Worm (Caenorhabditis elegans): ENCODE results near the gene nhr-150.

nhr-150 gene

ce11 chrV:15497731-15498130 lies 16.5 kb upstream of the nhr-150 start (continued):
- peak; percentile 57 for TF ChIP-seq T26A8.4 (GFP tag; IDR thresholded peaks at IDR 0.05)
- TF ChIP-seq nhr-111 (GFP tag; optimal IDR thresholded peaks at IDR 0.05): no peak
- no peak for TF ChIP-seq ZK546.5 (tag; optimal IDR thresholded peaks at IDR 0.05)
- TF ChIP-seq spr-3 (GFP tag; optimal IDR thresholded peaks at IDR 0.05): no peak
- TF ChIP-seq pha-4 (GFP tag; IDR thresholded peaks at IDR 0.05): no peak
- peak; percentile 96 for TF ChIP-seq pha-4 (tag; optimal IDR thresholded peaks at IDR 0.05)
- TF ChIP-seq hmg-1.1 (GFP tag; IDR thresholded peaks at IDR 0.05): no peak
- no peak for TF ChIP-seq ceh-32 (tag; optimal IDR thresholded peaks at IDR 0.05; ENCODE audit: poor library complexity)
- TF ChIP-seq unc-130 (GFP tag; optimal IDR thresholded peaks at IDR 0.05): no peak
- no peak for TF ChIP-seq nhr-237 (tag; optimal IDR thresholded peaks at IDR 0.05)
- TF ChIP-seq daf-8 (GFP tag; IDR thresholded peaks at IDR 0.05): no peak
- no peak for TF ChIP-seq F44E2.7 (GFP tag; IDR thresholded peaks at IDR 0.05)
- no peak for TF ChIP-seq F26F4.8 (GFP tag; conservative IDR thresholded peaks at IDR 0.05)
- peak; percentile 90 for TF ChIP-seq dve-1 (tag; optimal IDR thresholded peaks at IDR 0.05; ENCODE audit: insufficient read depth)
- no peak for TF ChIP-seq daf-19 (GFP tag; conservative IDR thresholded peaks at IDR 0.05)
- TF ChIP-seq nhr-25 (tag; optimal IDR thresholded peaks at IDR 0.05; ENCODE audit: borderline replicate concordance, insufficient read depth): no peak
- TF ChIP-seq nhr-11 (tag; optimal IDR thresholded peaks at IDR 0.05): no peak
- TF ChIP-seq ces-1 (GFP tag; optimal IDR thresholded peaks at IDR 0.05): no peak
- peak; percentile 82 for TF ChIP-seq nhr-28 (tag; optimal IDR thresholded peaks at IDR 0.05)
- peak; percentile 59; the same call in 1 of the 2 replicates for TF ChIP-seq dmd-8 (GFP tag; IDR thresholded peaks at IDR 0.05)
- no peak for TF ChIP-seq set-16 (GFP tag; IDR thresholded peaks at IDR 0.05)
- TF ChIP-seq zip-2 (tag; optimal IDR thresholded peaks at IDR 0.05): no peak
- no peak for TF ChIP-seq madf-5 (GFP tag; IDR thresholded peaks at IDR 0.05)
- TF ChIP-seq php-3 (GFP tag; IDR thresholded peaks at IDR 0.05): peak; percentile 75; the same call in 1 of the 2 replicates
- no peak for TF ChIP-seq snpc-1.2 (GFP tag; IDR thresholded peaks at IDR 0.05)
- no peak for TF ChIP-seq F49E8.2 (tag; optimal IDR thresholded peaks at IDR 0.05; ENCODE audit: borderline replicate concordance)
- no peak for TF ChIP-seq F10B5.3 (tag; optimal IDR thresholded peaks at IDR 0.05)
- TF ChIP-seq ztf-11 (tag; optimal IDR thresholded peaks at IDR 0.05): no peak
- peak; percentile 95 for TF ChIP-seq nhr-41 (GFP tag; IDR thresholded peaks at IDR 0.05)
- peak; percentile 49 for TF ChIP-seq mxl-3 (GFP tag; optimal IDR thresholded peaks at IDR 0.05)
- TF ChIP-seq nhr-76 (tag; optimal IDR thresholded peaks at IDR 0.05): no peak
- TF ChIP-seq sdz-12 (GFP tag; optimal IDR thresholded peaks at IDR 0.05): no peak
- no peak for TF ChIP-seq F37D6.2 (tag; optimal IDR thresholded peaks at IDR 0.05)
- TF ChIP-seq attf-4 (tag; optimal IDR thresholded peaks at IDR 0.05): no peak
- no peak for TF ChIP-seq Y48G9A.11 (GFP tag; IDR thresholded peaks at IDR 0.05)
- no peak for TF ChIP-seq tag-97 (GFP tag; IDR thresholded peaks at IDR 0.05)
- no peak for TF ChIP-seq tra-1 (GFP tag; IDR thresholded peaks at IDR 0.05)
- peak; percentile 56 for TF ChIP-seq jun-1 (tag; optimal IDR thresholded peaks at IDR 0.05)
- TF ChIP-seq lir-3 (tag; optimal IDR thresholded peaks at IDR 0.05): no peak
- no peak for TF ChIP-seq ceh-82 (tag; optimal IDR thresholded peaks at IDR 0.05)
- TF ChIP-seq fkh-10 (GFP tag; optimal IDR thresholded peaks at IDR 0.05): no peak
- no peak for TF ChIP-seq lin-13 (GFP tag; optimal IDR thresholded peaks at IDR 0.05)
- TF ChIP-seq aly-2 (tag; optimal IDR thresholded peaks at IDR 0.05): no peak
- TF ChIP-seq snpc-4 (tag; optimal IDR thresholded peaks at IDR 0.05): no peak
- no peak for TF ChIP-seq Y5F2A.4 (GFP tag; optimal IDR thresholded peaks at IDR 0.05)
- no peak for TF ChIP-seq lin-15B (tag; optimal IDR thresholded peaks at IDR 0.05)
- no peak for TF ChIP-seq lin-1 (GFP tag; IDR thresholded peaks at IDR 0.05)
- no peak for TF ChIP-seq skn-1 (tag; optimal IDR thresholded peaks at IDR 0.05)
- TF ChIP-seq daf-12 (tag; optimal IDR thresholded peaks at IDR 0.05): no peak
- no peak for TF ChIP-seq R02D3.7 (tag; optimal IDR thresholded peaks at IDR 0.05)
- peak; percentile 7 for TF ChIP-seq rbr-2 (tag; optimal IDR thresholded peaks at IDR 0.05)
- TF ChIP-seq spr-1 (tag; optimal IDR thresholded peaks at IDR 0.05): no peak
- TF ChIP-seq hlh-11 (tag; optimal IDR thresholded peaks at IDR 0.05): peak; percentile 93

Measured in whole organism, L4 larva.